Fruit fly (Drosophila melanogaster) whole organism, prepupa: ENCODE measurements around the gene BOD1.

Experiments used
- CG10631 ChIP-seq: fragments of 200-800 bp; sonication (Bioruptor generic); optimal IDR thresholded peaks from 2 replicates; lab custom pipeline; 2016; ENCODE audit warnings: missing biosample characterization, missing genetic modification characterization
- CG10669 ChIP-seq: fragments of 200-800 bp; sonication (Bioruptor generic); optimal IDR thresholded peaks from 3 replicates; lab custom pipeline; 2018; ENCODE audit warnings: missing biosample characterization, mild to moderate bottlenecking, missing genetic modification characterization, moderate library complexity
- CG11294 ChIP-seq: fragments of 200-800 bp; sonication (Bioruptor generic); IDR thresholded peaks from 2 replicates; pipeline ENCODE4 v1.3.6; 2022; ENCODE audit warnings: missing biosample characterization, missing genetic modification characterization
- CG11762 ChIP-seq: fragments of 200-800 bp; sonication (Bioruptor generic); optimal IDR thresholded peaks from 3 replicates; lab custom pipeline; 2016; ENCODE audit warnings: missing biosample characterization, missing genetic modification characterization; ENCODE audit not compliant: insufficient read depth
- CG11902 ChIP-seq: fragments of 200-800 bp; sonication (Bioruptor generic); optimal IDR thresholded peaks from 3 replicates; lab custom pipeline; 2016; ENCODE audit warnings: missing biosample characterization, missing genetic modification characterization
- CG15336 ChIP-seq: fragments of 200-800 bp; sonication (Bioruptor generic); IDR thresholded peaks from 2 replicates; pipeline ENCODE4 v1.3.6; 2022; ENCODE audit warnings: missing biosample characterization, missing genetic modification characterization
- CG1621 ChIP-seq: fragments of 200-800 bp; sonication (Bioruptor generic); optimal IDR thresholded peaks from 3 replicates; lab custom pipeline; 2018; ENCODE audit warnings: missing biosample characterization, mild to moderate bottlenecking, missing genetic modification characterization
- CG16779 ChIP-seq: fragments of 200-800 bp; sonication (Bioruptor generic); optimal IDR thresholded peaks from 3 replicates; lab custom pipeline; 2017; ENCODE audit warnings: missing biosample characterization, mild to moderate bottlenecking, missing genetic modification characterization
- CG3032 ChIP-seq: fragments of 200-800 bp; optimal IDR thresholded peaks from 2 replicates; lab custom pipeline; 2019; ENCODE audit warnings: missing biosample characterization, mild to moderate bottlenecking, missing genetic modification characterization, moderate library complexity
- CG34406 ChIP-seq: fragments of 200-800 bp; sonication (Bioruptor generic); optimal IDR thresholded peaks from 3 replicates; lab custom pipeline; 2016; ENCODE audit warnings: missing biosample characterization, missing genetic modification characterization
- CG4318 ChIP-seq: fragments of 200-800 bp; sonication (Bioruptor generic); optimal IDR thresholded peaks from 3 replicates; lab custom pipeline; 2017; ENCODE audit warnings: missing biosample characterization, mild to moderate bottlenecking, missing genetic modification characterization
- CG6163 ChIP-seq: fragments of 200-800 bp; sonication (Bioruptor generic); IDR thresholded peaks from 3 replicates; pipeline ENCODE4 v1.3.6; 2022; ENCODE audit warnings: missing biosample characterization, missing genetic modification characterization
- CG6276 ChIP-seq: fragments of 200-800 bp; sonication (Bioruptor generic); optimal IDR thresholded peaks from 2 replicates; lab custom pipeline; 2017; ENCODE audit warnings: missing biosample characterization, mild to moderate bottlenecking, missing genetic modification characterization
- CG6792 ChIP-seq: fragments of 200-800 bp; sonication (Bioruptor generic); optimal IDR thresholded peaks from 3 replicates; lab custom pipeline; 2016; ENCODE audit warnings: missing biosample characterization, missing genetic modification characterization
- CG7368 ChIP-seq: fragments of 200-800 bp; sonication (Bioruptor generic); optimal IDR thresholded peaks from 3 replicates; lab custom pipeline; 2016; ENCODE audit warnings: missing biosample characterization, missing genetic modification characterization
- CG8119 ChIP-seq: fragments of 200-800 bp; sonication (Bioruptor generic); IDR thresholded peaks from 3 replicates; pipeline ENCODE4 v1.3.6; 2022; ENCODE audit warnings: missing biosample characterization, missing genetic modification characterization
- CG8319 ChIP-seq: fragments of 200-800 bp; sonication (Bioruptor generic); optimal IDR thresholded peaks from 3 replicates; lab custom pipeline; 2016; ENCODE audit warnings: missing biosample characterization, missing genetic modification characterization
- CG8632 ChIP-seq: fragments of 200-800 bp; sonication (Bioruptor generic); optimal IDR thresholded peaks from 3 replicates; lab custom pipeline; 2016; ENCODE audit warnings: missing biosample characterization, missing genetic modification characterization
- CG9139 ChIP-seq: fragments of 200-800 bp; sonication (Bioruptor generic); optimal IDR thresholded peaks from 3 replicates; lab custom pipeline; 2017; ENCODE audit warnings: missing biosample characterization, mild to moderate bottlenecking, missing genetic modification characterization
- Eip75B ChIP-seq: fragments of 200-800 bp; sonication (Bioruptor generic); optimal IDR thresholded peaks from 3 replicates; lab custom pipeline; 2016; ENCODE audit warnings: missing biosample characterization, missing genetic modification characterization
- Eip78C ChIP-seq: fragments of 200-800 bp; sonication (Bioruptor generic); peaks from one replicate; lab custom pipeline; 2016; ENCODE audit warnings: missing biosample characterization, missing genetic modification characterization
- Eip93F ChIP-seq: fragments of 200-800 bp; sonication (Bioruptor generic); optimal IDR thresholded peaks from 2 replicates; lab custom pipeline; 2016; ENCODE audit warnings: missing biosample characterization, mild to moderate bottlenecking, missing genetic modification characterization
- Ets21C ChIP-seq: fragments of 200-800 bp; sonication (Bioruptor generic); optimal IDR thresholded peaks from 3 replicates; lab custom pipeline; 2016; ENCODE audit warnings: missing biosample characterization, missing genetic modification characterization
- Ets96B ChIP-seq: fragments of 200-800 bp; optimal IDR thresholded peaks from 2 replicates; lab custom pipeline; 2019; ENCODE audit warnings: missing biosample characterization, mild to moderate bottlenecking, missing genetic modification characterization, moderate library complexity
- Gug ChIP-seq: fragments of 200-800 bp; sonication (Bioruptor generic); IDR thresholded peaks from 2 replicates; pipeline ENCODE4 v1.3.6; 2022; ENCODE audit warnings: missing biosample characterization, missing genetic modification characterization
- Hr4 ChIP-seq: fragments of 200-800 bp; sonication (Bioruptor generic); optimal IDR thresholded peaks from 3 replicates; lab custom pipeline; 2016; ENCODE audit warnings: missing biosample characterization, missing genetic modification characterization
- Lpt ChIP-seq: fragments of 200-800 bp; sonication (Bioruptor generic); optimal IDR thresholded peaks from 3 replicates; lab custom pipeline; 2016; ENCODE audit warnings: missing biosample characterization, missing genetic modification characterization
- OdsH ChIP-seq: fragments of 200-800 bp; sonication (Bioruptor generic); optimal IDR thresholded peaks from 3 replicates; lab custom pipeline; 2016; ENCODE audit warnings: missing biosample characterization, missing genetic modification characterization
- Smox ChIP-seq: fragments of 200-800 bp; sonication (Bioruptor generic); optimal IDR thresholded peaks from 3 replicates; lab custom pipeline; 2016; ENCODE audit warnings: missing biosample characterization, missing genetic modification characterization
- Sox102F ChIP-seq: fragments of 200-800 bp; sonication (Bioruptor generic); optimal IDR thresholded peaks from 2 replicates; lab custom pipeline; 2016; ENCODE audit warnings: missing biosample characterization, mild to moderate bottlenecking, missing genetic modification characterization
- Sox14 ChIP-seq: fragments of 200-800 bp; sonication (Bioruptor generic); optimal IDR thresholded peaks from 3 replicates; lab custom pipeline; 2016; ENCODE audit warnings: missing biosample characterization, missing genetic modification characterization
- achi ChIP-seq: fragments of 200-800 bp; sonication (Bioruptor generic); optimal IDR thresholded peaks from 3 replicates; lab custom pipeline; 2016; ENCODE audit warnings: missing biosample characterization, missing genetic modification characterization
- acj6 ChIP-seq: fragments of 200-800 bp; sonication (Bioruptor generic); optimal IDR thresholded peaks from 3 replicates; lab custom pipeline; 2016; ENCODE audit warnings: missing biosample characterization, missing genetic modification characterization
- cyc ChIP-seq: fragments of 200-800 bp; sonication (Bioruptor generic); optimal IDR thresholded peaks from 3 replicates; lab custom pipeline; 2016; ENCODE audit warnings: missing biosample characterization, missing genetic modification characterization
- dsx ChIP-seq: fragments of 200-800 bp; optimal IDR thresholded peaks from 3 replicates; lab custom pipeline; 2019; ENCODE audit warnings: missing biosample characterization, mild to moderate bottlenecking, missing genetic modification characterization, moderate library complexity; ENCODE audit not compliant: poor library complexity, severe bottlenecking
- eg ChIP-seq: fragments of 200-800 bp; sonication (Bioruptor generic); IDR thresholded peaks from 3 replicates; pipeline ENCODE4 v1.3.6; 2022; ENCODE audit warnings: missing biosample characterization, missing genetic modification characterization
- esn ChIP-seq: fragments of 200-800 bp; sonication (Bioruptor generic); optimal IDR thresholded peaks from 2 replicates; lab custom pipeline; 2016; ENCODE audit warnings: missing biosample characterization, mild to moderate bottlenecking, missing genetic modification characterization, moderate library complexity
- fd59A ChIP-seq: fragments of 200-800 bp; sonication (Bioruptor generic); optimal IDR thresholded peaks from 2 replicates; lab custom pipeline; 2017; ENCODE audit warnings: missing biosample characterization, mild to moderate bottlenecking, missing genetic modification characterization, missing genetic modification reagents
- fd85E ChIP-seq: fragments of 200-800 bp; sonication (Bioruptor generic); optimal IDR thresholded peaks from 3 replicates; lab custom pipeline; 2016; ENCODE audit warnings: missing biosample characterization, missing genetic modification characterization
- fkh ChIP-seq: fragments of 200-800 bp; sonication (Bioruptor generic); optimal IDR thresholded peaks from 3 replicates; lab custom pipeline; 2017; ENCODE audit warnings: missing biosample characterization, mild to moderate bottlenecking, missing genetic modification characterization, moderate library complexity
- lz ChIP-seq: fragments of 200-800 bp; sonication (Bioruptor generic); optimal IDR thresholded peaks from 3 replicates; lab custom pipeline; 2016; ENCODE audit warnings: missing biosample characterization, missing genetic modification characterization
- net ChIP-seq: fragments of 200-800 bp; sonication (Bioruptor generic); optimal IDR thresholded peaks from 3 replicates; lab custom pipeline; 2016; ENCODE audit warnings: missing biosample characterization, missing genetic modification characterization
- pdm3 ChIP-seq: fragments of 200-800 bp; sonication (Bioruptor generic); optimal IDR thresholded peaks from 3 replicates; lab custom pipeline; 2016; ENCODE audit warnings: missing biosample characterization, missing genetic modification characterization
- salr ChIP-seq, 2 experiments: fragments of 200-800 bp; sonication (Bioruptor generic); optimal IDR thresholded peaks; 3 replicates each; lab custom pipeline; 2016 to 2018; ENCODE audit warnings: missing biosample characterization in 2 of 2, missing genetic modification characterization in 2 of 2, mild to moderate bottlenecking in 1 of 2
- spab ChIP-seq: fragments of 200-800 bp; sonication (Bioruptor generic); optimal IDR thresholded peaks from 2 replicates; lab custom pipeline; 2017; ENCODE audit warnings: missing biosample characterization, mild to moderate bottlenecking, missing genetic modification characterization, missing genetic modification reagents
- ss ChIP-seq, 2 experiments: fragments of 200-800 bp; sonication (Bioruptor generic); optimal IDR thresholded peaks; 2 replicates in 1 of 2; 3 replicates in 1 of 2; lab custom pipeline; 2017 to 2018; ENCODE audit warnings: mild to moderate bottlenecking in 2 of 2, missing biosample characterization in 2 of 2, missing genetic modification characterization in 2 of 2, moderate library complexity in 1 of 2
- svp ChIP-seq: fragments of 200-800 bp; sonication (Bioruptor generic); peaks from one replicate; lab custom pipeline; 2016; ENCODE audit warnings: missing biosample characterization, missing genetic modification characterization
- topi ChIP-seq: fragments of 200-800 bp; sonication (Bioruptor generic); optimal IDR thresholded peaks from 3 replicates; lab custom pipeline; 2016; ENCODE audit warnings: missing biosample characterization, missing genetic modification characterization

Gene BOD1

DNA sequence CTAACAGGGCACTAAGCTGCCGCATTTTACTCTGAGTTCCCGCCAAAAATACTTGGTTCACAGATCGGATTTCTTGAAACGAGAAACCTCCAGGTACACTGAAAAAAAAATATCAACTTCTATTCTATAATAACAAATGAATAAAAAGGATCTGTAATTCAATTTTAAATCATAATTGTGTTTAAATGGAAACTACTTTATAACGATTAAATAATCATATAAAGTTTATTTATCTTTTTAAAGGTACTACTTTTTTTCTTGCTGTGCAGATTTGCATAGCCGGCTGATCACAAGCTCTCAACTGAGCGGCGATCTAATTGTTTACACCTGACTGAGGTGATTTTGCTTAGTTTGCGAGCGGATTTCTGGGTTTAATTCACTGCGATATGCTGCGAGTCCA, 49.3 kb downstream of the BOD1 start (continued):
- TF ChIP-seq CG8119 (GFP tag; lab: Robert Waterston, UW), result peak; percentile 86
- TF ChIP-seq fkh (GFP tag; lab: Kevin White, UChicago), result peak; percentile 31
- no peak for TF ChIP-seq Eip93F (GFP tag; lab: Kevin White, UChicago)
- TF ChIP-seq Eip75B (GFP tag; lab: Kevin White, UChicago), result peak; percentile 3
- TF ChIP-seq Gug (GFP tag; lab: Robert Waterston, UW), result peak; percentile 57
- peak; percentile 13 for TF ChIP-seq CG11762 (GFP tag; lab: Kevin White, UChicago)
- TF ChIP-seq Smox (GFP tag; lab: Kevin White, UChicago), result peak; percentile 30
- TF ChIP-seq, all 60 proteins: peak for 34

- TF ChIP-seq salr (GFP tag; optimal IDR thresholded peaks at IDR 0.05; lab: Kevin White, UChicago), result no peak
These were observed 49.7 kb downstream of the BOD1 start for dm6 chr3R:27987772-27988171.

DNA sequence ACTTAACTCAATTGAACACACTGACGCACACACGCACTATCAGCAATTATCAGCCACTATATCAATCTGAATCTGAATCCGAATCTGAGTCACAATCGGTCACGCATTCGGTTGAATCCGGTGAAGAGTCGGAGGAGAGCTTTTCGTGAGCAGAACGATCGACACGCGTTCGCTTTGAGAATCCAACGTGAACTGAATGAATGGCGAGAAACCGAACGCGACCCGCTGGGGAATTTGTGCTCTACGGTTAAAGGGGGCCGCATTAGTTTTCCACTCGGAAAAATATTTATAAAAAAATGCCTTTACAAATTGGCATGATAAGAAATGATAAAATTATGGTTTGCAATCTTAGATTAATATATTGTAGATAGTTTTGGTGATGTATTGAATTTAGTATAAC, 50.1 kb downstream of the BOD1 start, which contains the start of gene betaTub97EF:
TSS of gene betaTub97EF (minus strand) at position 196 of the 400 bp plus-strand sequence.
- no peak for TF ChIP-seq CG6276 (GFP tag; lab: Kevin White, UChicago)
- TF ChIP-seq dsx (GFP tag; lab: Kevin White, UChicago), result no peak
- no peak for TF ChIP-seq lz (GFP tag; lab: Kevin White, UChicago)
- no peak for TF ChIP-seq spab (GFP tag; lab: Kevin White, UChicago)
- TF ChIP-seq CG9139 (GFP tag; lab: Kevin White, UChicago), result no peak
- TF ChIP-seq Lpt (GFP tag; lab: Kevin White, UChicago), result no peak
- TF ChIP-seq CG34406 (GFP tag; lab: Kevin White, UChicago), result no peak
- no peak for TF ChIP-seq CG8319 (GFP tag; lab: Kevin White, UChicago)
- TF ChIP-seq CG8119 (GFP tag; lab: Robert Waterston, UW), result no peak
- no peak for TF ChIP-seq CG16779 (tag; lab: Kevin White, UChicago)
- TF ChIP-seq OdsH, result no peak
- peak; percentile 36; the same call in 1 of the 3 replicates for TF ChIP-seq CG6163 (GFP tag; lab: Robert Waterston, UW)
- no peak for TF ChIP-seq Sox14 (GFP tag; lab: Kevin White, UChicago)
- peak; percentile 45; the same call in 2 of the 3 replicates for TF ChIP-seq eg (GFP tag; lab: Robert Waterston, UW)
- TF ChIP-seq achi (GFP tag; lab: Kevin White, UChicago), result no peak
- TF ChIP-seq topi, result no peak
- no peak for TF ChIP-seq fkh (GFP tag; lab: Kevin White, UChicago)
- TF ChIP-seq Ets96B (tag; lab: Kevin White, UChicago), result no peak
- no peak for TF ChIP-seq CG10669 (GFP tag; lab: Kevin White, UChicago)
- no peak for TF ChIP-seq CG1621
- TF ChIP-seq fd85E (GFP tag; lab: Kevin White, UChicago), result no peak
- TF ChIP-seq esn, result no peak
- TF ChIP-seq Smox (GFP tag; lab: Kevin White, UChicago), result no peak
- TF ChIP-seq fd59A (GFP tag; lab: Kevin White, UChicago), result no peak
- no peak for TF ChIP-seq acj6 (GFP tag; lab: Kevin White, UChicago)
- peak; percentile 69 for TF ChIP-seq Eip78C (GFP tag; lab: Kevin White, UChicago)
- no peak for TF ChIP-seq CG7368
- peak; percentile 16 for TF ChIP-seq pdm3 (GFP tag; lab: Kevin White, UChicago)
- no peak for TF ChIP-seq svp (GFP tag; lab: Kevin White, UChicago)
- no peak for TF ChIP-seq Hr4 (GFP tag; lab: Kevin White, UChicago)
- TF ChIP-seq CG11762 (GFP tag; lab: Kevin White, UChicago), result no peak
- TF ChIP-seq CG10631 (GFP tag; lab: Kevin White, UChicago), result no peak
- no peak for TF ChIP-seq ss (GFP tag; optimal IDR thresholded peaks at IDR 0.05; lab: Kevin White, UChicago)
- no peak for TF ChIP-seq CG11902 (GFP tag; lab: Kevin White, UChicago)
- no peak for TF ChIP-seq net (GFP tag; lab: Kevin White, UChicago)
- no peak for TF ChIP-seq CG15336 (GFP tag; lab: Robert Waterston, UW)
- TF ChIP-seq CG8632 (GFP tag; lab: Kevin White, UChicago), result no peak
- no peak for TF ChIP-seq Eip75B (GFP tag; lab: Kevin White, UChicago)
- no peak for TF ChIP-seq CG6792
- no peak for TF ChIP-seq cyc (GFP tag; lab: Kevin White, UChicago)
- TF ChIP-seq CG11294 (GFP tag; lab: Robert Waterston, UW), result peak; percentile 60
- no peak for TF ChIP-seq salr (GFP tag; optimal IDR thresholded peaks at IDR 0.05; lab: Kevin White, UChicago)
- no peak for TF ChIP-seq Ets21C (GFP tag; lab: Kevin White, UChicago)
- no peak for TF ChIP-seq CG4318 (GFP tag; lab: Kevin White, UChicago)
- no peak for TF ChIP-seq CG3032 (tag; lab: Kevin White, UChicago)
- no peak for TF ChIP-seq Sox102F (GFP tag; lab: Kevin White, UChicago)
